Fruit fly (Drosophila melanogaster) whole organism, embryonic: ENCODE results near the gene CG17633.

Source experiments
- Abd-B ChIP-seq: fragments of 200-800 bp; sonication (Bioruptor generic); optimal IDR thresholded peaks from 2 replicates; lab custom pipeline; 2018; ENCODE audit warnings: missing biosample characterization, mild to moderate bottlenecking, missing genetic modification characterization, moderate library complexity
- Blimp-1 ChIP-seq: fragments of 200-800 bp; sonication (Bioruptor generic); optimal IDR thresholded peaks from 3 replicates; lab custom pipeline; 2018; ENCODE audit warnings: missing biosample characterization, missing genetic modification characterization, mild to moderate bottlenecking, moderate library complexity, missing genetic modification reagents
- CG1024 ChIP-seq: fragments of 200-800 bp; sonication (Bioruptor generic); IDR thresholded peaks from 2 replicates; pipeline ENCODE4 v1.3.6; 2022; ENCODE audit warnings: missing biosample characterization, missing genetic modification characterization
- CG11695 ChIP-seq: fragments of 200-800 bp; sonication (Bioruptor generic); IDR thresholded peaks from 3 replicates; pipeline ENCODE4 v1.3.6; 2022; ENCODE audit warnings: missing biosample characterization, missing genetic modification characterization
- CG13296 ChIP-seq: fragments of 200-800 bp; sonication (Bioruptor generic); optimal IDR thresholded peaks from 3 replicates; lab custom pipeline; 2018; ENCODE audit warnings: missing biosample characterization, mild to moderate bottlenecking, missing genetic modification characterization
- CG14860 ChIP-seq: fragments of 200-800 bp; sonication (Bioruptor generic); IDR thresholded peaks from 3 replicates; pipeline ENCODE4 v1.3.6; 2022; ENCODE audit warnings: missing biosample characterization, missing genetic modification characterization; ENCODE audit not compliant: partially characterized antibody
- CG17186 ChIP-seq: fragments of 200-800 bp; sonication (Bioruptor generic); optimal IDR thresholded peaks from 3 replicates; lab custom pipeline; 2017; ENCODE audit warnings: missing biosample characterization, missing genetic modification reagents, missing genetic modification characterization
- CG18476 ChIP-seq: fragments of 200-800 bp; sonication (Bioruptor generic); optimal IDR thresholded peaks from 2 replicates; lab custom pipeline; 2016; ENCODE audit warnings: missing biosample characterization, mild to moderate bottlenecking, missing genetic modification characterization
- CG2678 ChIP-seq: fragments of 200-800 bp; sonication (Bioruptor generic); optimal IDR thresholded peaks from 3 replicates; lab custom pipeline; 2019; ENCODE audit warnings: missing biosample characterization, mild to moderate bottlenecking, missing genetic modification characterization, moderate library complexity
- CG31224 ChIP-seq: fragments of 200-800 bp; sonication (Bioruptor generic); IDR thresholded peaks from 2 replicates; pipeline ENCODE4 v1.3.6; 2022; ENCODE audit warnings: missing biosample characterization, missing genetic modification characterization
- CG33557 ChIP-seq: fragments of 200-800 bp; sonication (Bioruptor generic); optimal IDR thresholded peaks from 2 replicates; lab custom pipeline; 2019; ENCODE audit warnings: missing biosample characterization, mild to moderate bottlenecking, missing genetic modification characterization, moderate library complexity
- CG34376 ChIP-seq: fragments of 200-800 bp; sonication (Bioruptor generic); optimal IDR thresholded peaks from 2 replicates; lab custom pipeline; 2018; ENCODE audit warnings: missing biosample characterization, mild to moderate bottlenecking, missing genetic modification characterization
- CG3847 ChIP-seq: fragments of 200-800 bp; sonication (Bioruptor generic); IDR thresholded peaks from 2 replicates; pipeline ENCODE4 v1.3.6; 2022; ENCODE audit warnings: missing biosample characterization, missing genetic modification characterization
- CG42726 ChIP-seq: fragments of 200-800 bp; sonication (Bioruptor generic); IDR thresholded peaks from 2 replicates; pipeline ENCODE4 v1.3.6; 2022; ENCODE audit warnings: missing biosample characterization, missing genetic modification characterization; ENCODE audit not compliant: partially characterized antibody
- CG4360 ChIP-seq: fragments of 200-800 bp; sonication (Bioruptor generic); IDR thresholded peaks from 2 replicates; pipeline ENCODE4 v1.3.6; 2022; ENCODE audit warnings: missing biosample characterization, missing genetic modification characterization
- CG4854 ChIP-seq: fragments of 200-800 bp; sonication (Bioruptor generic); optimal IDR thresholded peaks from 2 replicates; lab custom pipeline; 2016; ENCODE audit warnings: missing biosample characterization, missing genetic modification characterization, inconsistent platforms
- CG9727 ChIP-seq: fragments of 200-800 bp; sonication (Bioruptor generic); optimal IDR thresholded peaks from 3 replicates; lab custom pipeline; 2017; ENCODE audit warnings: missing biosample characterization, mild to moderate bottlenecking, missing genetic modification characterization
- Chrac-16 ChIP-seq: fragments of 200-800 bp; sonication (Bioruptor generic); optimal IDR thresholded peaks from 3 replicates; lab custom pipeline; 2016; ENCODE audit warnings: missing biosample characterization, missing genetic modification characterization
- D ChIP-seq, 2 experiments: fragments of 200-800 bp in 1 of 2; fragments of >200 bp in 1 of 2; sonication (Bioruptor generic) in 1 of 2; optimal IDR thresholded peaks; 2 replicates in 1 of 2; 3 replicates in 1 of 2; lab custom pipeline; 2017; ENCODE audit warnings: mild to moderate bottlenecking in 1 of 2, missing biosample characterization in 1 of 2, missing genetic modification characterization in 1 of 2, missing genetic modification reagents in 1 of 2
- Dll ChIP-seq: fragments of 200-800 bp; sonication (Bioruptor generic); IDR thresholded peaks from 4 replicates; pipeline ENCODE4 v1.3.6; 2022; ENCODE audit warnings: missing biosample characterization, missing genetic modification characterization; ENCODE audit not compliant: partially characterized antibody
- E2f2 ChIP-seq: fragments of 200-800 bp; sonication (Bioruptor generic); IDR thresholded peaks from 2 replicates; pipeline ENCODE4 v1.3.6; 2022; ENCODE audit warnings: missing biosample characterization, missing genetic modification characterization
- Elba2 ChIP-seq: fragments of 200-800 bp; sonication (Bioruptor generic); optimal IDR thresholded peaks from 3 replicates; lab custom pipeline; 2016; ENCODE audit warnings: missing biosample characterization, missing genetic modification characterization
- Ets65A ChIP-seq: fragments of 200-800 bp; sonication (Bioruptor generic); peaks from one replicate; lab custom pipeline; 2016; ENCODE audit warnings: missing biosample characterization, missing genetic modification characterization
- HmgZ ChIP-seq: fragments of 200-800 bp; sonication (Bioruptor generic); optimal IDR thresholded peaks from 2 replicates; lab custom pipeline; 2018; ENCODE audit warnings: missing biosample characterization, mild to moderate bottlenecking, missing genetic modification characterization
- Max ChIP-seq: fragments of 200-800 bp; sonication (Bioruptor generic); optimal IDR thresholded peaks from 2 replicates; lab custom pipeline; 2016; ENCODE audit warnings: missing biosample characterization, mild to moderate bottlenecking, missing genetic modification characterization
- Mes4 ChIP-seq: fragments of 200-800 bp; sonication (Bioruptor generic); optimal IDR thresholded peaks from 2 replicates; lab custom pipeline; 2016; ENCODE audit warnings: missing biosample characterization, missing genetic modification characterization
- NC2β ChIP-seq: fragments of 200-800 bp; sonication (Bioruptor generic); optimal IDR thresholded peaks from 2 replicates; lab custom pipeline; 2016; ENCODE audit warnings: missing biosample characterization, missing genetic modification characterization
- NK7.1 ChIP-seq: fragments of 200-800 bp; sonication (Bioruptor generic); optimal IDR thresholded peaks from 3 replicates; lab custom pipeline; 2016; ENCODE audit warnings: missing biosample characterization, missing genetic modification characterization
- Neu2 ChIP-seq: fragments of 200-800 bp; sonication (Bioruptor generic); optimal IDR thresholded peaks from 3 replicates; lab custom pipeline; 2016; ENCODE audit warnings: missing biosample characterization, missing genetic modification characterization, borderline replicate concordance
- Opbp ChIP-seq: fragments of 200-800 bp; sonication (Bioruptor generic); IDR thresholded peaks from 3 replicates; pipeline ENCODE4 v1.3.6; 2022; ENCODE audit warnings: missing biosample characterization, missing genetic modification characterization; ENCODE audit not compliant: partially characterized antibody
- Sry-δ ChIP-seq: fragments of 200-800 bp; sonication (Bioruptor generic); optimal IDR thresholded peaks from 2 replicates; lab custom pipeline; 2016; ENCODE audit warnings: missing biosample characterization, missing genetic modification characterization
- amos ChIP-seq: fragments of 200-800 bp; sonication (Bioruptor generic); IDR thresholded peaks from 2 replicates; pipeline ENCODE4 v1.3.6; 2022; ENCODE audit warnings: missing biosample characterization, missing genetic modification characterization; ENCODE audit not compliant: partially characterized antibody
- bowl ChIP-seq: fragments of 200-800 bp; sonication (Bioruptor generic); IDR thresholded peaks from 2 replicates; pipeline ENCODE4 v1.3.6; 2022; ENCODE audit warnings: missing biosample characterization, missing genetic modification characterization
- caup ChIP-seq: fragments of 200-800 bp; sonication (Bioruptor generic); optimal IDR thresholded peaks from 3 replicates; lab custom pipeline; 2017; ENCODE audit warnings: missing biosample characterization, mild to moderate bottlenecking, missing genetic modification characterization, moderate library complexity; ENCODE audit not compliant: severe bottlenecking
- da ChIP-seq: fragments of 200-800 bp; sonication (Bioruptor generic); optimal IDR thresholded peaks from 2 replicates; lab custom pipeline; 2016; ENCODE audit warnings: missing biosample characterization, missing genetic modification characterization
- danr ChIP-seq: fragments of 200-800 bp; sonication (Bioruptor generic); IDR thresholded peaks from 2 replicates; pipeline ENCODE4 v1.3.6; 2022; ENCODE audit warnings: missing biosample characterization, missing genetic modification characterization
- ftz-f1 ChIP-seq: fragments of 200-800 bp; sonication (Bioruptor generic); optimal IDR thresholded peaks from 2 replicates; lab custom pipeline; 2016; ENCODE audit warnings: missing biosample characterization, missing genetic modification characterization
- fu2 ChIP-seq: fragments of 200-800 bp; sonication (Bioruptor generic); optimal IDR thresholded peaks from 2 replicates; lab custom pipeline; 2016; ENCODE audit warnings: missing biosample characterization, missing genetic modification characterization
- kah ChIP-seq: fragments of 200-800 bp; sonication (Bioruptor generic); optimal IDR thresholded peaks from 2 replicates; lab custom pipeline; 2018; ENCODE audit warnings: missing biosample characterization, mild to moderate bottlenecking, missing genetic modification characterization
- knrl ChIP-seq: fragments of 200-800 bp; sonication (Bioruptor generic); IDR thresholded peaks from 3 replicates; pipeline ENCODE4 v1.3.6; 2022; ENCODE audit warnings: missing biosample characterization, missing genetic modification characterization; ENCODE audit not compliant: partially characterized antibody
- luna ChIP-seq: fragments of 200-800 bp; sonication (Bioruptor generic); optimal IDR thresholded peaks from 2 replicates; lab custom pipeline; 2016; ENCODE audit warnings: missing biosample characterization, missing genetic modification characterization
- salm ChIP-seq: fragments of 200-800 bp; sonication (Bioruptor generic); optimal IDR thresholded peaks from 2 replicates; lab custom pipeline; 2018; ENCODE audit warnings: missing biosample characterization, mild to moderate bottlenecking, missing genetic modification characterization
- slbo ChIP-seq: fragments of 200-800 bp; sonication (Bioruptor generic); IDR thresholded peaks from 2 replicates; pipeline ENCODE4 v1.3.6; 2022; ENCODE audit warnings: missing biosample characterization, missing genetic modification characterization
- sna ChIP-seq: fragments of 200-800 bp; sonication (Bioruptor generic); IDR thresholded peaks from 2 replicates; pipeline ENCODE4 v1.3.6; 2022; ENCODE audit warnings: missing biosample characterization, missing genetic modification characterization; ENCODE audit not compliant: partially characterized antibody
- sob ChIP-seq: fragments of 200-800 bp; sonication (Bioruptor generic); IDR thresholded peaks from 2 replicates; pipeline ENCODE4 v1.3.6; 2022; ENCODE audit warnings: missing biosample characterization, missing genetic modification characterization
- stwl ChIP-seq: fragments of 200-800 bp; sonication (Bioruptor generic); optimal IDR thresholded peaks from 3 replicates; lab custom pipeline; 2018; ENCODE audit warnings: missing biosample characterization, mild to moderate bottlenecking, missing genetic modification characterization, moderate library complexity
- trh ChIP-seq: fragments of 200-800 bp; sonication (Bioruptor generic); optimal IDR thresholded peaks from 2 replicates; lab custom pipeline; 2016; ENCODE audit warnings: missing biosample characterization, missing genetic modification characterization
- zen2 ChIP-seq: fragments of 200-800 bp; sonication (Bioruptor generic); IDR thresholded peaks from 3 replicates; pipeline ENCODE4 v1.3.6; 2022; ENCODE audit warnings: missing biosample characterization, missing genetic modification characterization; ENCODE audit not compliant: partially characterized antibody

CG17633 gene

DNA sequence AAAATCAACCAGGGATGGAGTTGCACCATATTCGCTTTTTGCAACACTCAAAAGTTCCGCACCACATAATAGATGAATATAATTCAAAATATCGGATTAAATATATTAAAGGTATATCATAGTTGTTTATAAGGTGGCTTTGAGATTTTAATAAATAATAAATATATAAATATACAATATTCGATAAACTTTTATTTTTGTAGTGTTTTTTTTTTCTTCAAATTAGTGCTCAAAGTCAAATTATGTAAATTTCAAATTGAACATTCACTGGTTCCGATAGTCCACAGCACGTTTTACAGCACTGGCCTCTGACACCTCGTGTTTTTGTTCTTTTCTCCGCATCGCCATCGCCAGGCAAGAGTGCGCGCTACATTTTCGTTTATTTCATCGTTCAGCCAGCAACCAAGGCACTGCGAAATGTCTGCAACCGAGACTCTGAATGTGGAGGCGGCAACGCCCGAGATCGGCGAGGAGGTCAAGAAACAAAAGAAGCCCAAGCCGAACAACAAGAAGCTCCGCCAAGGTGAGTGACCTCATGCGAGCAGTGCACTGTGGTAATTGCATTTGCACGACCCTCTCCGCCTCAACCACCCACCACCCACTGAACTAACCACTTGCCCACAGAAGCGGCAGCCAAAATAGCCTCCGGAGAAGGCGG lies 5.5 kb upstream of the CG17633 start, which contains the start of the genes Taf11 and und:
TSS of gene Taf11 (minus strand) at position 51 of the 658 bp plus-strand sequence.
TSS of gene und (plus strand) at position 158 of the 658 bp plus-strand sequence.
- TF ChIP-seq amos (GFP tag; lab: Robert Waterston, UW), result peak; percentile 72
- peak; percentile 48; the same call in 1 of the 3 replicates for TF ChIP-seq CG14860 (GFP tag; lab: Robert Waterston, UW)
- TF ChIP-seq CG4360 (GFP tag; lab: Robert Waterston, UW), result no peak
- TF ChIP-seq NK7.1 (GFP tag; lab: Kevin White, UChicago), result no peak
- TF ChIP-seq da (GFP tag; lab: Kevin White, UChicago), result no peak
- TF ChIP-seq fu2 (GFP tag; lab: Kevin White, UChicago), result no peak
- TF ChIP-seq luna (GFP tag; lab: Kevin White, UChicago), result no peak
- no peak for TF ChIP-seq Neu2 (GFP tag; lab: Kevin White, UChicago)
- TF ChIP-seq D (optimal IDR thresholded peaks at IDR 0.05; lab: Kevin White, UChicago), result no peak
- no peak for TF ChIP-seq D (GFP tag; optimal IDR thresholded peaks at IDR 0.05; lab: Kevin White, UChicago)
- TF ChIP-seq sob (GFP tag; lab: Robert Waterston, UW), result peak; percentile 42; the same call in 1 of the 2 replicates
- TF ChIP-seq CG1024 (GFP tag; lab: Robert Waterston, UW), result no peak
- TF ChIP-seq salm (tag; lab: Kevin White, UChicago), result no peak
- TF ChIP-seq CG13296, result peak; percentile 42
- TF ChIP-seq Dll (GFP tag; lab: Robert Waterston, UW), result peak; percentile 83
- peak; percentile 60 for TF ChIP-seq CG3847 (GFP tag; lab: Robert Waterston, UW)
- no peak for TF ChIP-seq Blimp-1
- TF ChIP-seq Mes4 (GFP tag; lab: Kevin White, UChicago), result no peak
- peak; percentile 13 for TF ChIP-seq caup
- peak; percentile 81 for TF ChIP-seq Max (GFP tag; lab: Kevin White, UChicago)
- peak; percentile 25 for TF ChIP-seq Chrac-16 (GFP tag; lab: Kevin White, UChicago)
- TF ChIP-seq HmgZ (tag; lab: Kevin White, UChicago), result peak; percentile 26
- TF ChIP-seq trh (GFP tag; lab: Kevin White, UChicago), result no peak
- peak; percentile 71; the same call in 1 of the 2 replicates for TF ChIP-seq sna
- TF ChIP-seq slbo, result no peak; the same call in 1 of the 2 replicates
- TF ChIP-seq ftz-f1, result no peak
- TF ChIP-seq CG4854, result no peak
- peak; percentile 7 for TF ChIP-seq CG33557
- no peak for TF ChIP-seq danr (GFP tag; lab: Robert Waterston, UW)
- TF ChIP-seq E2f2 (GFP tag; lab: Robert Waterston, UW), result peak; percentile 49; the same call in 1 of the 2 replicates
- no peak for TF ChIP-seq NC2β
- peak; percentile 52 for TF ChIP-seq stwl (tag; lab: Kevin White, UChicago)
- TF ChIP-seq bowl (GFP tag; lab: Robert Waterston, UW), result no peak
- TF ChIP-seq knrl, result peak; percentile 86
- TF ChIP-seq Sry-δ (GFP tag; lab: Kevin White, UChicago), result peak; percentile 59
- no peak for TF ChIP-seq CG18476 (GFP tag; lab: Kevin White, UChicago)
- TF ChIP-seq CG2678 (tag; lab: Kevin White, UChicago), result peak; percentile 71
- peak; percentile 51 for TF ChIP-seq CG9727 (GFP tag; lab: Kevin White, UChicago)
- peak; percentile 13 for TF ChIP-seq Elba2
- no peak for TF ChIP-seq CG31224
- no peak for TF ChIP-seq kah (GFP tag; lab: Kevin White, UChicago)
- peak; percentile 13; the same call in 1 of the 3 replicates for TF ChIP-seq zen2 (GFP tag; lab: Robert Waterston, UW)
- 0 out of 3 replicates have a peak, but pooled peaks have one; percentile 47 for TF ChIP-seq Opbp (GFP tag; lab: Robert Waterston, UW)
- peak; percentile 43 for TF ChIP-seq Abd-B (GFP tag; lab: Kevin White, UChicago)
- TF ChIP-seq Ets65A (GFP tag; lab: Kevin White, UChicago), result peak; percentile 90
- peak; percentile 19 for TF ChIP-seq CG17186 (GFP tag; lab: Kevin White, UChicago)
- no peak for TF ChIP-seq CG11695 (GFP tag; lab: Robert Waterston, UW)
- TF ChIP-seq CG34376 (GFP tag; lab: Kevin White, UChicago), result no peak
- 0 out of 2 replicates have a peak, but pooled peaks have one; percentile 34 for TF ChIP-seq CG42726 (GFP tag; lab: Robert Waterston, UW)
